Worm (Caenorhabditis elegans) whole organism, young adult: Measurements from ENCODE around the gene F17C11.4.

ENCODE experiments used
- B0336.3 ChIP-seq: fragments of 200-800 bp; sonication (Bioruptor generic); IDR thresholded peaks from 2 replicates; pipeline ENCODE4 v1.3.6; 2022; ENCODE audit warnings: missing genetic modification characterization, missing compliant biosample characterization
- C06A6.2 ChIP-seq: fragments of 200-800 bp; sonication (Bioruptor generic); conservative IDR thresholded peaks from 2 replicates; pipeline ENCODE4 v1.3.6; 2022; ENCODE audit warnings: missing genetic modification characterization, missing compliant biosample characterization
- F52B5.7 ChIP-seq: sonication (generic microtip); optimal IDR thresholded peaks from 2 replicates; lab custom pipeline; 2016; ENCODE audit warnings: mild to moderate bottlenecking, missing genetic modification characterization, missing compliant biosample characterization
- F55B11.4 ChIP-seq: sonication (generic microtip); optimal IDR thresholded peaks from 2 replicates; lab custom pipeline; 2016; ENCODE audit warnings: missing compliant biosample characterization, missing genetic modification characterization, borderline replicate concordance; ENCODE audit not compliant: insufficient read depth
- F57C9.4 ChIP-seq: sonication (generic microtip); optimal IDR thresholded peaks from 2 replicates; lab custom pipeline; 2017; ENCODE audit warnings: mild to moderate bottlenecking, missing genetic modification characterization, missing compliant biosample characterization
- K11D2.4 ChIP-seq: fragments of 200-800 bp; sonication (Bioruptor generic); IDR thresholded peaks from 2 replicates; pipeline ENCODE4 v1.3.6; 2022; ENCODE audit warnings: missing genetic modification reagents, missing genetic modification characterization, missing compliant biosample characterization
- T26A5.8 ChIP-seq: sonication (generic microtip); optimal IDR thresholded peaks from 2 replicates; lab custom pipeline; 2016; ENCODE audit warnings: missing genetic modification characterization, missing compliant biosample characterization
- Y56A3A.18 ChIP-seq: fragments of 200-800 bp; sonication (Bioruptor generic); IDR thresholded peaks from 2 replicates; pipeline ENCODE4 v1.3.6; 2022; ENCODE audit warnings: missing genetic modification reagents, missing genetic modification characterization, missing compliant biosample characterization
- ZK185.1 ChIP-seq: sonication (generic microtip); optimal IDR thresholded peaks from 2 replicates; lab custom pipeline; 2016; ENCODE audit warnings: mild to moderate bottlenecking, missing genetic modification characterization, missing compliant biosample characterization; ENCODE audit not compliant: poor library complexity, severe bottlenecking
- akir-1 ChIP-seq: fragments of 200-800 bp; sonication (Bioruptor generic); optimal IDR thresholded peaks from 2 replicates; lab custom pipeline; 2018; ENCODE audit warnings: mild to moderate bottlenecking, missing genetic modification characterization, moderate library complexity, missing compliant biosample characterization
- aptf-3 ChIP-seq: fragments of 200-800 bp; sonication (Bioruptor generic); IDR thresholded peaks from 2 replicates; pipeline ENCODE4 v1.3.6; 2022; ENCODE audit warnings: missing genetic modification characterization, missing compliant biosample characterization
- attf-3 ChIP-seq: fragments of 200-800 bp; sonication (Bioruptor generic); conservative IDR thresholded peaks from 2 replicates; pipeline ENCODE4 v1.3.6; 2022; ENCODE audit warnings: missing genetic modification reagents, missing genetic modification characterization, missing compliant biosample characterization
- attf-5 ChIP-seq: fragments of 200-800 bp; sonication (Bioruptor generic); optimal IDR thresholded peaks from 2 replicates; lab custom pipeline; 2018; ENCODE audit warnings: mild to moderate bottlenecking, missing genetic modification characterization, missing compliant biosample characterization
- attf-6 ChIP-seq: fragments of 200-800 bp; sonication (Bioruptor generic); IDR thresholded peaks from 2 replicates; pipeline ENCODE4 v1.3.6; 2022; ENCODE audit warnings: missing genetic modification reagents, missing genetic modification characterization, missing compliant biosample characterization
- bed-1 ChIP-seq: fragments of 200-800 bp; sonication (Bioruptor generic); IDR thresholded peaks from 2 replicates; pipeline ENCODE4 v1.3.6; 2022; ENCODE audit warnings: missing genetic modification reagents, missing genetic modification characterization, missing compliant biosample characterization
- ccch-3 ChIP-seq: fragments of 200-800 bp; sonication (Bioruptor generic); optimal IDR thresholded peaks from 2 replicates; lab custom pipeline; 2018; ENCODE audit warnings: mild to moderate bottlenecking, missing genetic modification characterization, missing compliant biosample characterization
- ceh-58 ChIP-seq: fragments of 200-800 bp; sonication (Bioruptor generic); IDR thresholded peaks from 2 replicates; pipeline ENCODE4 v1.3.6; 2022; ENCODE audit warnings: missing genetic modification characterization, missing compliant biosample characterization
- ceh-79 ChIP-seq: sonication (generic microtip); optimal IDR thresholded peaks from 2 replicates; lab custom pipeline; 2017; ENCODE audit warnings: mild to moderate bottlenecking, missing genetic modification characterization, missing compliant biosample characterization
- ceh-91 ChIP-seq: fragments of 200-800 bp; sonication (Bioruptor generic); IDR thresholded peaks from 2 replicates; pipeline ENCODE4 v1.3.6; 2022; ENCODE audit warnings: missing genetic modification reagents, missing genetic modification characterization, missing compliant biosample characterization
- chd-7 ChIP-seq: sonication (generic microtip); optimal IDR thresholded peaks from 2 replicates; lab custom pipeline; 2016; ENCODE audit warnings: mild to moderate bottlenecking, missing genetic modification characterization, moderate library complexity, missing compliant biosample characterization
- die-1 ChIP-seq: sonication (generic microtip); optimal IDR thresholded peaks from 2 replicates; lab custom pipeline; 2016; ENCODE audit warnings: missing genotype, mild to moderate bottlenecking, missing genetic modification characterization, missing compliant biosample characterization
- egl-18 ChIP-seq: fragments of 200-800 bp; sonication (Bioruptor generic); IDR thresholded peaks from 2 replicates; pipeline ENCODE4 v1.3.6; 2022; ENCODE audit warnings: missing genetic modification reagents, missing genetic modification characterization, missing compliant biosample characterization
- egl-44 ChIP-seq: fragments of 200-800 bp; sonication (Bioruptor generic); IDR thresholded peaks from 2 replicates; pipeline ENCODE4 v1.3.6; 2022; ENCODE audit warnings: missing genetic modification reagents, missing genetic modification characterization, missing compliant biosample characterization
- egrh-3 ChIP-seq: fragments of 200-800 bp; sonication (Bioruptor generic); IDR thresholded peaks from 2 replicates; pipeline ENCODE4 v1.3.6; 2022; ENCODE audit warnings: missing genetic modification reagents, missing genetic modification characterization, missing compliant biosample characterization
- ekl-4 ChIP-seq: fragments of 200-800 bp; sonication (Bioruptor generic); IDR thresholded peaks from 2 replicates; pipeline ENCODE4 v1.3.6; 2022; ENCODE audit warnings: missing genetic modification reagents, missing genetic modification characterization, missing compliant biosample characterization
- ets-4 ChIP-seq: fragments of 200-800 bp; sonication (Bioruptor generic); optimal IDR thresholded peaks from 2 replicates; lab custom pipeline; 2018; ENCODE audit warnings: mild to moderate bottlenecking, missing genetic modification characterization, missing compliant biosample characterization
- gei-17 ChIP-seq: fragments of 200-800 bp; sonication (Bioruptor generic); optimal IDR thresholded peaks from 2 replicates; lab custom pipeline; 2018; ENCODE audit warnings: mild to moderate bottlenecking, missing genetic modification characterization, missing compliant biosample characterization
- hmg-1.2 ChIP-seq: fragments of 200-800 bp; sonication (Bioruptor generic); IDR thresholded peaks from 2 replicates; pipeline ENCODE4 v1.3.6; 2022; ENCODE audit warnings: missing genetic modification reagents, missing genetic modification characterization, missing compliant biosample characterization
- hmg-20 ChIP-seq: fragments of 200-800 bp; sonication (Bioruptor generic); IDR thresholded peaks from 2 replicates; pipeline ENCODE4 v1.3.6; 2022; ENCODE audit warnings: missing genetic modification reagents, missing genetic modification characterization, missing compliant biosample characterization
- hrde-1 ChIP-seq: sonication (generic microtip); optimal IDR thresholded peaks from 2 replicates; lab custom pipeline; 2016; ENCODE audit warnings: missing genetic modification characterization, mild to moderate bottlenecking, missing compliant biosample characterization, moderate library complexity, missing genotype, missing genetic modification reagents, borderline replicate concordance
- lir-1 ChIP-seq: fragments of 200-800 bp; sonication (Bioruptor generic); conservative IDR thresholded peaks from 2 replicates; pipeline ENCODE4 v1.3.6; 2022; ENCODE audit warnings: missing genetic modification reagents, missing genetic modification characterization, missing compliant biosample characterization
- lsl-1 ChIP-seq: fragments of 200-800 bp; sonication (Bioruptor generic); optimal IDR thresholded peaks from 2 replicates; lab custom pipeline; 2018; ENCODE audit warnings: mild to moderate bottlenecking, missing genetic modification characterization, moderate library complexity, missing compliant biosample characterization
- madf-6 ChIP-seq: fragments of 200-800 bp; sonication (Bioruptor generic); IDR thresholded peaks from 2 replicates; pipeline ENCODE4 v1.3.6; 2022; ENCODE audit warnings: missing genetic modification reagents, missing genetic modification characterization, missing compliant biosample characterization
- nfya-2 ChIP-seq: fragments of 200-800 bp; sonication (Bioruptor generic); IDR thresholded peaks from 2 replicates; pipeline ENCODE4 v1.3.6; 2022; ENCODE audit warnings: missing genetic modification reagents, missing genetic modification characterization, missing compliant biosample characterization
- nfyb-1 ChIP-seq: fragments of 200-800 bp; sonication (Bioruptor generic); IDR thresholded peaks from 2 replicates; pipeline ENCODE4 v1.3.6; 2022; ENCODE audit warnings: missing genetic modification reagents, missing genetic modification characterization, missing compliant biosample characterization
- nhr-27 ChIP-seq: fragments of 200-800 bp; sonication (Bioruptor generic); optimal IDR thresholded peaks from 2 replicates; lab custom pipeline; 2018; ENCODE audit warnings: mild to moderate bottlenecking, missing genetic modification characterization, moderate library complexity, missing compliant biosample characterization
- nhr-90 ChIP-seq: sonication (generic microtip); optimal IDR thresholded peaks from 2 replicates; lab custom pipeline; 2016; ENCODE audit warnings: missing genotype, mild to moderate bottlenecking, missing genetic modification characterization, missing compliant biosample characterization
- pbrm-1 ChIP-seq: fragments of 200-800 bp; sonication (Bioruptor generic); IDR thresholded peaks from 2 replicates; pipeline ENCODE4 v1.3.6; 2022; ENCODE audit warnings: missing genetic modification reagents, missing genetic modification characterization, missing compliant biosample characterization
- pha-4 ChIP-seq: fragments of 150-350 bp; sonication (generic microtip); optimal IDR thresholded peaks from 2 replicates; lab custom pipeline; 2014; ENCODE audit warnings: missing biosample characterization, missing genetic modification reagents, missing genetic modification characterization
- repo-1 ChIP-seq: sonication (generic microtip); optimal IDR thresholded peaks from 2 replicates; lab custom pipeline; 2017; ENCODE audit warnings: mild to moderate bottlenecking, missing genetic modification characterization, missing compliant biosample characterization
- snpc-3.4 ChIP-seq: sonication (generic microtip); optimal IDR thresholded peaks from 2 replicates; lab custom pipeline; 2017; ENCODE audit warnings: missing genetic modification characterization, mild to moderate bottlenecking, missing compliant biosample characterization, antibody characterized with exemption, moderate library complexity, missing genotype, missing genetic modification reagents
- somi-1 ChIP-seq: fragments of 200-800 bp; sonication (Bioruptor generic); optimal IDR thresholded peaks from 2 replicates; lab custom pipeline; 2018; ENCODE audit warnings: mild to moderate bottlenecking, missing genetic modification characterization, missing compliant biosample characterization
- tbp1 ChIP-seq: fragments of 200-800 bp; sonication (Bioruptor generic); optimal IDR thresholded peaks from 2 replicates; lab custom pipeline; 2018; ENCODE audit warnings: mild to moderate bottlenecking, missing genetic modification characterization, missing compliant biosample characterization
- tbx-9 ChIP-seq: sonication (generic microtip); optimal IDR thresholded peaks from 2 replicates; lab custom pipeline; 2016; ENCODE audit warnings: borderline replicate concordance, missing genetic modification characterization, inconsistent platforms, missing compliant biosample characterization
- tlf-1 ChIP-seq: fragments of 200-800 bp; sonication (Bioruptor generic); optimal IDR thresholded peaks from 2 replicates; lab custom pipeline; 2018; ENCODE audit warnings: mild to moderate bottlenecking, missing genetic modification characterization, missing compliant biosample characterization
- zim-3 ChIP-seq: sonication (generic microtip); optimal IDR thresholded peaks from 2 replicates; lab custom pipeline; 2017; ENCODE audit warnings: mild to moderate bottlenecking, missing genetic modification characterization, moderate library complexity, missing compliant biosample characterization
- ztf-25 ChIP-seq: fragments of 200-800 bp; sonication (Bioruptor generic); IDR thresholded peaks from 2 replicates; pipeline ENCODE4 v1.3.6; 2022; ENCODE audit warnings: missing genetic modification reagents, missing genetic modification characterization, missing compliant biosample characterization
- ztf-3 ChIP-seq: fragments of 200-800 bp; sonication (Bioruptor generic); optimal IDR thresholded peaks from 2 replicates; lab custom pipeline; 2018; ENCODE audit warnings: mild to moderate bottlenecking, missing genetic modification characterization, missing compliant biosample characterization

F17C11.4 gene

DNA sequence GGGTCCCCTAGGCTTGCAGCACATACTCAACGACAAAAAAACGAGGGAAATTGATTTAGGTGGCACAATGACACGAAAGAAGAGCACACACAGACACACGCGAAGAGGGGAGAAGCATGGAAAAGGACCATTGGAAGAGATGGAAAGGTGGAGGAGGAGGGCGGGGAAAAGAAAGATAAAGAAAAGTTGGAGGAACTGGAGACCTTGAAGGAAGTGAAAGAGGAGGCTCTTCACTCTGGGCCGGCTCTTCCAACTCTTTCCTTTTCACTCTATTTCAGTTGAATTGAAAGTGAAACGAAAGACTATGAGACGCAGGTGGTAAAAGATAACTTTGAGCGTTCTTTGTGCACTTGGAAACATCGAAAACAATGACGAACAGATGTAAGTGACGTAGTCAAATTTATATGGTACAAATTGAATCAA, 9.8 kb downstream of the F17C11.4 start (continued):
- no peak for TF ChIP-seq pha-4 (tag; lab: Kevin White, UChicago)
- TF ChIP-seq chd-7 (tag; lab: Kevin White, UChicago): no peak
- TF ChIP-seq gei-17 (GFP tag; lab: Kevin White, UChicago): no peak
- 0 out of 2 replicates have a peak, but pooled peaks have one; percentile 12 for TF ChIP-seq madf-6 (GFP tag; lab: Robert Waterston, UW)
- peak; percentile 36; the same call in 1 of the 2 replicates for TF ChIP-seq B0336.3 (GFP tag; lab: Robert Waterston, UW)
- no peak for TF ChIP-seq zim-3 (tag; lab: Kevin White, UChicago)
- peak; percentile 26 for TF ChIP-seq ztf-3 (GFP tag; lab: Kevin White, UChicago)
- TF ChIP-seq die-1 (tag; lab: Kevin White, UChicago): no peak
- TF ChIP-seq ceh-58 (GFP tag; lab: Robert Waterston, UW): no peak
- peak; percentile 40 for TF ChIP-seq somi-1 (GFP tag; lab: Kevin White, UChicago)
- peak; percentile 52; the same call in 1 of the 2 replicates for TF ChIP-seq K11D2.4
- TF ChIP-seq ekl-4 (GFP tag; lab: Robert Waterston, UW): 0 out of 2 replicates have a peak, but pooled peaks have one; percentile 39
- TF ChIP-seq lir-1: no peak
- 0 out of 2 replicates have a peak, but pooled peaks have one; percentile 43 for TF ChIP-seq Y56A3A.18 (GFP tag; lab: Robert Waterston, UW)
- TF ChIP-seq egl-44 (GFP tag; lab: Robert Waterston, UW): no peak
- peak; percentile 10 for TF ChIP-seq tbp1 (GFP tag; lab: Kevin White, UChicago)
- no peak for TF ChIP-seq nhr-90 (tag; lab: Kevin White, UChicago)
- no peak for TF ChIP-seq nhr-27 (tag; lab: Kevin White, UChicago)
- TF ChIP-seq nfya-2: no peak
- TF ChIP-seq ceh-79 (tag; lab: Kevin White, UChicago): no peak
- peak; percentile 19 for TF ChIP-seq ZK185.1 (tag; lab: Kevin White, UChicago)
- TF ChIP-seq repo-1: no peak
- no peak for TF ChIP-seq egrh-3 (GFP tag; lab: Robert Waterston, UW)
- TF ChIP-seq tbx-9 (tag; lab: Kevin White, UChicago): no peak
- TF ChIP-seq pbrm-1 (GFP tag; lab: Robert Waterston, UW): peak; percentile 52; the same call in 1 of the 2 replicates
- peak; percentile 38 for TF ChIP-seq attf-5 (GFP tag; lab: Kevin White, UChicago)
- TF ChIP-seq lsl-1 (GFP tag; lab: Kevin White, UChicago): no peak
- no peak for TF ChIP-seq ztf-25 (GFP tag; lab: Robert Waterston, UW)
- TF ChIP-seq C06A6.2 (GFP tag; lab: Robert Waterston, UW): no peak
- TF ChIP-seq ceh-91: no peak
- peak; percentile 28 for TF ChIP-seq F52B5.7 (tag; lab: Kevin White, UChicago)
- TF ChIP-seq tlf-1: no peak
- no peak for TF ChIP-seq snpc-3.4 (tag; lab: Kevin White, UChicago)
- TF ChIP-seq hmg-1.2 (GFP tag; lab: Robert Waterston, UW): peak; percentile 53; the same call in 1 of the 2 replicates
- TF ChIP-seq F57C9.4: no peak
- TF ChIP-seq bed-1 (GFP tag; lab: Robert Waterston, UW): no peak
- TF ChIP-seq T26A5.8: no peak
- no peak for TF ChIP-seq F55B11.4 (tag; lab: Kevin White, UChicago)
- TF ChIP-seq attf-6 (GFP tag; lab: Robert Waterston, UW): no peak
- TF ChIP-seq nfyb-1 (GFP tag; lab: Robert Waterston, UW): peak; percentile 29; the same call in 1 of the 2 replicates
- no peak for TF ChIP-seq attf-3
- TF ChIP-seq egl-18 (GFP tag; lab: Robert Waterston, UW): no peak
- TF ChIP-seq akir-1 (GFP tag; lab: Kevin White, UChicago): no peak
- no peak for TF ChIP-seq hmg-20 (GFP tag; lab: Robert Waterston, UW)
- TF ChIP-seq aptf-3: no peak
- TF ChIP-seq ccch-3: no peak
- no peak for TF ChIP-seq ets-4 (GFP tag; lab: Kevin White, UChicago)
- TF ChIP-seq hrde-1 (tag; lab: Kevin White, UChicago): no peak
